Fruit fly (Drosophila melanogaster) whole organism, pupa: Measurements from ENCODE around the gene CG14933.

ENCODE experiments used
- CG10348 ChIP-seq: fragments of 200-800 bp; sonication (Bioruptor generic); IDR thresholded peaks from 2 replicates; pipeline ENCODE4 v1.3.6; 2022; ENCODE audit warnings: missing biosample characterization, missing genetic modification characterization
- CG12605 ChIP-seq: fragments of 200-800 bp; sonication (Bioruptor generic); IDR thresholded peaks from 2 replicates; pipeline ENCODE4 v1.3.6; 2022; ENCODE audit warnings: missing biosample characterization, missing genetic modification characterization
- CG13204 ChIP-seq: fragments of 200-800 bp; sonication (Bioruptor generic); optimal IDR thresholded peaks from 2 replicates; lab custom pipeline; 2018; ENCODE audit warnings: missing biosample characterization, mild to moderate bottlenecking, missing genetic modification characterization, moderate library complexity
- CG14655 ChIP-seq: fragments of 200-800 bp; sonication (Bioruptor generic); optimal IDR thresholded peaks from 3 replicates; lab custom pipeline; 2017; ENCODE audit warnings: mild to moderate bottlenecking, missing biosample characterization, missing genetic modification reagents, missing genetic modification characterization
- CG15710 ChIP-seq: fragments of 200-800 bp; sonication (Bioruptor generic); optimal IDR thresholded peaks from 2 replicates; lab custom pipeline; 2018; ENCODE audit warnings: missing biosample characterization, mild to moderate bottlenecking, missing genetic modification characterization, moderate library complexity
- CG17806 ChIP-seq: fragments of 200-800 bp; sonication (Bioruptor generic); optimal IDR thresholded peaks from 2 replicates; lab custom pipeline; 2018; ENCODE audit warnings: missing biosample characterization, mild to moderate bottlenecking, missing genetic modification characterization, moderate library complexity
- CG34367 ChIP-seq: fragments of 200-800 bp; sonication (Bioruptor generic); optimal IDR thresholded peaks from 2 replicates; lab custom pipeline; 2018; ENCODE audit warnings: missing biosample characterization, mild to moderate bottlenecking, missing genetic modification characterization
- CG4496 ChIP-seq: fragments of 200-800 bp; sonication (Bioruptor generic); IDR thresholded peaks from 3 replicates; pipeline ENCODE4 v1.3.6; 2022; ENCODE audit warnings: missing biosample characterization, missing genetic modification characterization
- CG8159 ChIP-seq: fragments of 200-800 bp; sonication (Bioruptor generic); optimal IDR thresholded peaks from 3 replicates; lab custom pipeline; 2018; ENCODE audit warnings: missing biosample characterization, mild to moderate bottlenecking, missing genetic modification characterization, moderate library complexity
- CG8301 ChIP-seq: fragments of 200-800 bp; sonication (Bioruptor generic); optimal IDR thresholded peaks from 2 replicates; lab custom pipeline; 2018; ENCODE audit warnings: missing biosample characterization, mild to moderate bottlenecking, missing genetic modification characterization
- CG9948 ChIP-seq: fragments of 200-800 bp; sonication (Bioruptor generic); optimal IDR thresholded peaks from 2 replicates; lab custom pipeline; 2018; ENCODE audit warnings: missing biosample characterization, mild to moderate bottlenecking, missing genetic modification characterization, moderate library complexity
- D1 ChIP-seq: fragments of 200-800 bp; sonication (Bioruptor generic); optimal IDR thresholded peaks from 2 replicates; lab custom pipeline; 2018; ENCODE audit warnings: missing biosample characterization, mild to moderate bottlenecking, missing genetic modification characterization, moderate library complexity
- EcR ChIP-seq: fragments of 200-800 bp; sonication (Bioruptor generic); optimal IDR thresholded peaks from 3 replicates; lab custom pipeline; 2019; ENCODE audit warnings: missing biosample characterization, missing genetic modification characterization, mild to moderate bottlenecking, moderate library complexity, missing genetic modification reagents
- Ets98B ChIP-seq: fragments of 200-800 bp; sonication (Bioruptor generic); IDR thresholded peaks from 2 replicates; pipeline ENCODE4 v1.3.6; 2022; ENCODE audit warnings: missing biosample characterization, missing genetic modification characterization
- Pif1A ChIP-seq: fragments of 200-800 bp; sonication (Bioruptor generic); optimal IDR thresholded peaks from 3 replicates; lab custom pipeline; 2016; ENCODE audit warnings: missing biosample characterization, missing genetic modification characterization
- Pif1B ChIP-seq: fragments of 200-800 bp; sonication (Bioruptor generic); optimal IDR thresholded peaks from 3 replicates; lab custom pipeline; 2016; ENCODE audit warnings: missing biosample characterization, missing genetic modification characterization
- Snoo ChIP-seq: fragments of 200-800 bp; sonication (Bioruptor generic); optimal IDR thresholded peaks from 3 replicates; lab custom pipeline; 2017; ENCODE audit warnings: missing biosample characterization, mild to moderate bottlenecking, missing genetic modification characterization, inconsistent platforms
- fd96Ca ChIP-seq: fragments of 200-800 bp; sonication (Bioruptor generic); IDR thresholded peaks from 3 replicates; pipeline ENCODE4 v1.3.6; 2022; ENCODE audit warnings: missing biosample characterization, missing genetic modification characterization
- gl ChIP-seq: fragments of 200-800 bp; sonication (Bioruptor generic); optimal IDR thresholded peaks from 2 replicates; lab custom pipeline; 2018; ENCODE audit warnings: missing biosample characterization, mild to moderate bottlenecking, missing genetic modification characterization
- rn ChIP-seq: fragments of 200-800 bp; sonication (Bioruptor generic); IDR thresholded peaks from 2 replicates; pipeline ENCODE4 v1.3.6; 2022; ENCODE audit warnings: missing biosample characterization, missing genetic modification characterization

The CG14933 gene

DNA sequence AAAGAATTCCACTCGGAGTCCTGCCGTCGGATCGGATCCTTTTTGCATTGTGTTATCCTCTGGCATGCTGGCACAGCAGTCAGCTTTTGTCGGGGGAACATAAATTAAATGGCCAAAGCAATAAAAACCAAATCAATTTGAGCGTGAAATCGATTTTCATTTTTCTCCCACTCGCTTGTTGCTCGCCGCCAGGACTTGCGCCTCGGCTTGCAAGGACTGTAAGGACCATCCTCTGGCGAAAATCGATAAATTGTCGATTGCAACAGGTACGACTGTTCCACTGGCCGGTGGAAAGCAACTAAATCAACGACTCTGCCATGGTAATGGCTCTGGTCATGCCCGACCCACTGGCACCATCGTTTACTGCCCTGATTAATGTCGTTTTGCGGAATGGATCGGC lies 50.6 kb downstream of the CG14933 start:
- no peak for TF ChIP-seq Pif1B (GFP tag; lab: Kevin White, UChicago)
- no peak for TF ChIP-seq CG14655
- no peak for TF ChIP-seq CG9948 (tag; lab: Kevin White, UChicago)
- TF ChIP-seq CG13204 (GFP tag; lab: Kevin White, UChicago), result no peak
- TF ChIP-seq CG34367 (tag; lab: Kevin White, UChicago), result no peak
- no peak for TF ChIP-seq CG15710 (tag; lab: Kevin White, UChicago)
- TF ChIP-seq Ets98B (GFP tag; lab: Robert Waterston, UW), result no peak
- TF ChIP-seq EcR (GFP tag; lab: Kevin White, UChicago), result no peak
- no peak for TF ChIP-seq gl
- TF ChIP-seq CG8159 (tag; lab: Kevin White, UChicago), result no peak
- TF ChIP-seq D1 (tag; lab: Kevin White, UChicago), result no peak
- no peak for TF ChIP-seq CG4496 (GFP tag; lab: Robert Waterston, UW)
- no peak for TF ChIP-seq CG8301
- TF ChIP-seq Pif1A, result no peak
- no peak for TF ChIP-seq fd96Ca (GFP tag; lab: Robert Waterston, UW)
- TF ChIP-seq rn (GFP tag; lab: Robert Waterston, UW), result no peak
- TF ChIP-seq Snoo, result no peak
- TF ChIP-seq CG17806 (tag; lab: Kevin White, UChicago), result no peak
- no peak for TF ChIP-seq CG10348
- no peak for TF ChIP-seq CG12605 (GFP tag; lab: Robert Waterston, UW)
